Worm (Caenorhabditis elegans) whole organism, late embryonic: ENCODE results near the gene srh-149.

Source experiments
- ceh-45 ChIP-seq: fragments of 200-800 bp; sonication (Bioruptor generic); IDR thresholded peaks from 2 replicates; pipeline ENCODE4 v1.3.6; 2022; ENCODE audit warnings: missing genetic modification reagents, missing genetic modification characterization, missing compliant biosample characterization
- fax-1 ChIP-seq: sonication (generic microtip); optimal IDR thresholded peaks from 2 replicates; lab custom pipeline; 2016; ENCODE audit warnings: missing genotype, missing genetic modification characterization, missing compliant biosample characterization
- pqm-1 ChIP-seq: sonication (generic microtip); optimal IDR thresholded peaks from 2 replicates; lab custom pipeline; 2016; ENCODE audit warnings: missing genetic modification characterization, missing compliant biosample characterization
- zip-5 ChIP-seq: sonication (generic microtip); optimal IDR thresholded peaks from 2 replicates; lab custom pipeline; 2016; ENCODE audit warnings: missing genetic modification characterization, missing compliant biosample characterization

DNA sequence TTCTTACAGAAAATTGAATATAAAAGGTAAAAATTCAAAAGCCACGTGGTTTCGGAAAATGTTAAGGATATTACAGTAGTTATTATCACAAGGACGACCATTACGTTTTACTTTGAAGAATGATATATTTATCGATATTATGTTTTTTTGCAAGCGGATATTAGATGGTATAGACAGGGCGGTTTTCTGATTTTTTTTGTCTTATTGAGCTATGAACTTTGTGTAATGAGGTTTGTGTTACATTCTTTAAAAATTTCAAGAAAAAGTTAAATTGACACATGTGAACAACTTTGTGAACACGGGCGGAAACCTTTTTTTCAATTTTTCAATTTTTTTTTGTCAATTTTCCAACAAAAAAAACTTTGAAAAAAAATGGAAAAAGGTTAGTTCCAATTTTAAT, 16.1 kb downstream of the srh-149 start, which contains the start of gene srbc-50:
- TF ChIP-seq zip-5 (no peak), pqm-1 (no peak), ceh-45 (no peak), fax-1 (tag; lab: Kevin White, UChicago) (no peak)
